Worm (Caenorhabditis elegans): ENCODE results near the gene F38E11.6.

F38E11.6 gene

DNA sequence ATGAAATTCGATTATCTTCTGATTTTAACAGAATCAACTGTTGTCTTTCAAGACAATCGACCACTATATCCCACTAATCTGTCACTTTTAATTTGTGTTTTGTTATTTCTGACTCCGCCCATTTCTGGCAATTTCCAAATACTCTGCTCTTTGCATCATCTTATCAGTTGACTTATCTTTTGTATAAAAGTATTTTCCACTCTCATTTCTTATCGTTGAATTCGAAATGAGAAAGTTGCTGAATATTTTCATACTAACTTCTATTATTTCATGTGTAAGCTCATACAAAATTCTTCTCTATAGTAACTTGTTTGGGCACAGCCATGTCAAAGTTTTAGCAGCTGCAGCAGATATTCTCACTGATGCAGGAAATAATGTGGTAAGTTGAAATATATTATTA, 32.8 kb upstream of the F38E11.6 start, which contains the start of gene ugt-21:
Gene ugt-21, plus strand, starts transcription at position 212 of the 400 bp plus-strand sequence.
- no peak for TF ChIP-seq cog-1 (tag; optimal IDR thresholded peaks at IDR 0.05)
- TF ChIP-seq ztf-23 (GFP tag; IDR thresholded peaks at IDR 0.05) = no peak
- TF ChIP-seq T22C8.4 (GFP tag; IDR thresholded peaks at IDR 0.05) = no peak
- no peak for TF ChIP-seq med-1 (GFP tag; optimal IDR thresholded peaks at IDR 0.05; ENCODE audit: insufficient read depth)
- no peak for TF ChIP-seq ztf-29 (GFP tag; IDR thresholded peaks at IDR 0.05)
- no peak for TF ChIP-seq tab-1 (GFP tag; IDR thresholded peaks at IDR 0.05)
- TF ChIP-seq klf-2 (GFP tag; conservative IDR thresholded peaks at IDR 0.05) = no peak
- TF ChIP-seq flt-1 (GFP tag; IDR thresholded peaks at IDR 0.05) = no peak
- no peak for TF ChIP-seq ref-1 (GFP tag; conservative IDR thresholded peaks at IDR 0.05)

- TF ChIP-seq T22C8.4 (GFP tag; IDR thresholded peaks at IDR 0.05) = no peak
- TF ChIP-seq ztf-29 (GFP tag; IDR thresholded peaks at IDR 0.05) = no peak
- TF ChIP-seq ztf-23 (GFP tag; IDR thresholded peaks at IDR 0.05) = no peak
- TF ChIP-seq cog-1 (tag; optimal IDR thresholded peaks at IDR 0.05) = no peak
Observed at ce11 chrIV:9499636-9500035, 32.3 kb upstream of the F38E11.6 start.

ce11 chrIV:9498088-9498487, 30.8 kb upstream of the F38E11.6 start, which contains the start of gene sru-4:
Gene sru-4 (plus strand): TSS chrIV:9498388.
- TF ChIP-seq med-1 (GFP tag; optimal IDR thresholded peaks at IDR 0.05; ENCODE audit: insufficient read depth) (no peak), ztf-29 (GFP tag; IDR thresholded peaks at IDR 0.05) (no peak), cog-1 (tag; optimal IDR thresholded peaks at IDR 0.05) (no peak)

ce11 chrIV:9496306-9496705, 29.0 kb upstream of the F38E11.6 start, which contains the start of gene sru-3:
Gene sru-3 (plus strand): TSS chrIV:9496606.
- no peak for TF ChIP-seq ztf-23 (GFP tag; IDR thresholded peaks at IDR 0.05)
- TF ChIP-seq klf-2 (GFP tag; conservative IDR thresholded peaks at IDR 0.05) = no peak
- TF ChIP-seq tab-1 (GFP tag; IDR thresholded peaks at IDR 0.05) = no peak
- no peak for TF ChIP-seq ref-1 (GFP tag; conservative IDR thresholded peaks at IDR 0.05)
- no peak for TF ChIP-seq T22C8.4 (GFP tag; IDR thresholded peaks at IDR 0.05)
- no peak for TF ChIP-seq flt-1 (GFP tag; IDR thresholded peaks at IDR 0.05)
- no peak for TF ChIP-seq cog-1 (tag; optimal IDR thresholded peaks at IDR 0.05)
- no peak for TF ChIP-seq ztf-29 (GFP tag; IDR thresholded peaks at IDR 0.05)
- TF ChIP-seq med-1 (GFP tag; optimal IDR thresholded peaks at IDR 0.05; ENCODE audit: insufficient read depth) = no peak

- no peak for TF ChIP-seq klf-2 (GFP tag; conservative IDR thresholded peaks at IDR 0.05)
- TF ChIP-seq ztf-29 (GFP tag; IDR thresholded peaks at IDR 0.05) = no peak
- no peak for TF ChIP-seq flt-1 (GFP tag; IDR thresholded peaks at IDR 0.05)
- no peak for TF ChIP-seq ref-1 (GFP tag; conservative IDR thresholded peaks at IDR 0.05)
- TF ChIP-seq T22C8.4 (GFP tag; IDR thresholded peaks at IDR 0.05) = no peak
- no peak for TF ChIP-seq cog-1 (tag; optimal IDR thresholded peaks at IDR 0.05)
- no peak for TF ChIP-seq med-1 (GFP tag; optimal IDR thresholded peaks at IDR 0.05; ENCODE audit: insufficient read depth)
Observed at ce11 chrIV:9490320-9490719, 23.0 kb upstream of the F38E11.6 start, which contains the start of gene sru-6. Gene sru-6 (plus strand): TSS chrIV:9490620.

DNA sequence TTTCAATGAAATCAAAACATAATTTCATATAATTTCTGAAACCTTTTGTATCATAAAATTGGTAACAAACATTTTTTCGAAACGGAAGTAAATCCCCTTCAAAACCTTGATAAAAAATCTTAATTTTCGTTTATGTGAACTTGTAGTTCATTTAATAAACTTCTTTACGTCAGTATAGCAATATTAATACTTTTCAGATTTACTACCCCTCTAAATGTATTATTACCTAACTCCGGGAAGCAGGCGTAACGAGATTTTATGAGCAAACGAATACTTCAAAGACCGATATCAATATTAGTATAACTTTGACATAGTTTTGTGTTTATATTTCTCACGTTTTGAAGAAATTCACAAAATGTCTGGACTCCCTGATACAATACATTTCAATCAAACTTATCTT, 21.0 kb upstream of the F38E11.6 start, which contains the start of gene sru-1:
Gene sru-1, plus strand, starts transcription at position 301 of the 400 bp plus-strand sequence.
- TF ChIP-seq ref-1 (GFP tag; conservative IDR thresholded peaks at IDR 0.05) (no peak), ztf-23 (GFP tag; IDR thresholded peaks at IDR 0.05) (no peak), ztf-29 (GFP tag; IDR thresholded peaks at IDR 0.05) (no peak), cog-1 (tag; optimal IDR thresholded peaks at IDR 0.05) (no peak), med-1 (GFP tag; optimal IDR thresholded peaks at IDR 0.05; ENCODE audit: insufficient read depth) (no peak), flt-1 (GFP tag; IDR thresholded peaks at IDR 0.05) (no peak), tab-1 (GFP tag; IDR thresholded peaks at IDR 0.05) (no peak), T22C8.4 (GFP tag; IDR thresholded peaks at IDR 0.05) (no peak)

DNA sequence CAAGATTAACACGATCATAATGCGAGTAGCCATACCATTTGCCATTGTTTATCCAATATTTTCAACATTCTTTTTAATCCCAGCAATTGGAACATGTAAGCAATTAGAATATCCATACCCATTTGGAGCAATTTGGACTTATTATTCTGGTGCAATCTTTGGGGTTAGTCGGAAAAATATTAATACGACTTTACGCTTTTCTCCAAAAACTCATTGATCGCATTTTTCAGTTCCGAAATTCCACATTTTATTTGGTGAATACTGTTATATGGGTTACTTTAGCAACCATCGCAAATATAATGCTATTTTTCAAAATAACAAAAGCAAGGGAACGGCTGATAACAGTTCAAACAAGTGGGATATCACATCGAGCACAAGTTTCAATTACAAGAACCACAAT, 19.5 kb upstream of the F38E11.6 start:
- no peak for TF ChIP-seq klf-2 (GFP tag; conservative IDR thresholded peaks at IDR 0.05)
- TF ChIP-seq ztf-23 (GFP tag; IDR thresholded peaks at IDR 0.05) = no peak
- no peak for TF ChIP-seq ztf-29 (GFP tag; IDR thresholded peaks at IDR 0.05)
- no peak for TF ChIP-seq flt-1 (GFP tag; IDR thresholded peaks at IDR 0.05)
- no peak for TF ChIP-seq cog-1 (tag; optimal IDR thresholded peaks at IDR 0.05)
- no peak for TF ChIP-seq ref-1 (GFP tag; conservative IDR thresholded peaks at IDR 0.05)
- no peak for TF ChIP-seq tab-1 (GFP tag; IDR thresholded peaks at IDR 0.05)
- TF ChIP-seq med-1 (GFP tag; optimal IDR thresholded peaks at IDR 0.05; ENCODE audit: insufficient read depth) = no peak
- no peak for TF ChIP-seq T22C8.4 (GFP tag; IDR thresholded peaks at IDR 0.05)

ce11 chrIV:9485972-9486371, 18.7 kb upstream of the F38E11.6 start, which contains the start of gene sru-2:
Gene sru-2 (plus strand): TSS chrIV:9486272.
- TF ChIP-seq cog-1 (tag; optimal IDR thresholded peaks at IDR 0.05) = no peak
- TF ChIP-seq ztf-29 (GFP tag; IDR thresholded peaks at IDR 0.05) = no peak
- no peak for TF ChIP-seq klf-2 (GFP tag; conservative IDR thresholded peaks at IDR 0.05)
- no peak for TF ChIP-seq med-1 (GFP tag; optimal IDR thresholded peaks at IDR 0.05; ENCODE audit: insufficient read depth)
- no peak for TF ChIP-seq ref-1 (GFP tag; conservative IDR thresholded peaks at IDR 0.05)
- TF ChIP-seq tab-1 (GFP tag; IDR thresholded peaks at IDR 0.05) = no peak
- no peak for TF ChIP-seq ztf-23 (GFP tag; IDR thresholded peaks at IDR 0.05)
- no peak for TF ChIP-seq flt-1 (GFP tag; IDR thresholded peaks at IDR 0.05)
- no peak for TF ChIP-seq T22C8.4 (GFP tag; IDR thresholded peaks at IDR 0.05)

- TF ChIP-seq ztf-23 (GFP tag; IDR thresholded peaks at IDR 0.05) (no peak), cog-1 (tag; optimal IDR thresholded peaks at IDR 0.05) (no peak), med-1 (GFP tag; optimal IDR thresholded peaks at IDR 0.05; ENCODE audit: insufficient read depth) (no peak), ref-1 (GFP tag; conservative IDR thresholded peaks at IDR 0.05) (no peak), klf-2 (GFP tag; conservative IDR thresholded peaks at IDR 0.05) (no peak), flt-1 (GFP tag; IDR thresholded peaks at IDR 0.05) (no peak), tab-1 (GFP tag; IDR thresholded peaks at IDR 0.05) (no peak), T22C8.4 (GFP tag; IDR thresholded peaks at IDR 0.05) (no peak), ztf-29 (GFP tag; IDR thresholded peaks at IDR 0.05) (no peak)
Observed at ce11 chrIV:9485040-9485439, 17.7 kb upstream of the F38E11.6 start, which contains the start of gene gadr-2. Gene gadr-2 (minus strand): TSS chrIV:9485140.

ce11 chrIV:9480936-9481335, 13.6 kb upstream of the F38E11.6 start, which contains the start of gene cng-3:
Gene cng-3 (minus strand): TSS chrIV:9481037.
- TF ChIP-seq klf-2 (GFP tag; conservative IDR thresholded peaks at IDR 0.05) = no peak
- TF ChIP-seq ref-1 (GFP tag; conservative IDR thresholded peaks at IDR 0.05) = no peak
- no peak for TF ChIP-seq flt-1 (GFP tag; IDR thresholded peaks at IDR 0.05)
- TF ChIP-seq med-1 (GFP tag; optimal IDR thresholded peaks at IDR 0.05; ENCODE audit: insufficient read depth) = no peak
- TF ChIP-seq tab-1 (GFP tag; IDR thresholded peaks at IDR 0.05) = no peak
- TF ChIP-seq T22C8.4 (GFP tag; IDR thresholded peaks at IDR 0.05) = no peak
- no peak for TF ChIP-seq ztf-23 (GFP tag; IDR thresholded peaks at IDR 0.05)
- no peak for TF ChIP-seq cog-1 (tag; optimal IDR thresholded peaks at IDR 0.05)
- TF ChIP-seq ztf-29 (GFP tag; IDR thresholded peaks at IDR 0.05) = no peak
